Fruit fly (Drosophila melanogaster) ovary, adult (tissue): ENCODE data around the gene CG14641.

Source experiments
- CG17801 ChIP-seq: fragments of 200-800 bp; optimal IDR thresholded peaks from 2 replicates; lab custom pipeline; 2019; ENCODE audit warnings: missing biosample characterization, mild to moderate bottlenecking, missing genetic modification characterization, moderate library complexity; ENCODE audit not compliant: partially characterized antibody

The CG14641 gene

DNA sequence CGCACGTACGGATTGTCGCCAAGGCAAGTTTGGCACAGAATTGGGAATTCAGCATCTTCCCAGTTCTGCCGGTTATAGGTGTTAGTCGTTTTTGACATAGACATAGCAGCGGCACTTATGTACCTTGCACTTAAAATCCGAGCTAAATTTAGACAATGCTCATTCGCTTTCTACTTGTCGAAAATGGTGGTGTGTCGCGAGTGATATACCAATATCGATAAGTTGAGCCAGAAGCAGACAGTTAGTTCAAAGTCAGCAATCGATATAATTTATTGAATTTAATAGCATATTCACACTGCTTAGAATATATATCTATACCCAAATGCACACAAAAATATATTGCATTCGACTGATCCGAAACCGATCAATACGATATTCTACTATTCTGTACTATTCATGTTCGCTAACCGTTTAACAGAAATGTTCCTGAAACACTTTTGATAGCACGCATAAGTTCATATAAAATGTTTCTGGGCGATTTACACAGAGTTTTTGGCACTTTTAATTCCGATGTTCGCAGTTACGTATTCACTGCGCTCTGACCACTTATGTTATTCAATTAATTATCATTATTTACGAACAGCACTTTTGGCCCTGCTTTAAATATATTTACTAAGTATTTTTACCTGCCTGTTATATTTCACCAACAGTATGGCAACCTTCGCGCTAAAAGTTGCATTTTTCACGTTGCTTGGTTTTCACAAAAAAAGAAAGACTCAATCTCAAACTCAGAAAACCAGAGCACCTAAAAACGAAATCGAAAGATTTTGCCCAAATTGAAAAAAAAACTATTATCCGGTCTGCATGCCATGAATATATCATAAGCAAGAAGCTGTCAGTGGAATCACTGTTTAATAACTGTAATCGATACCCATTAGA is at the start of gene CG14641:
CG14641 (minus strand) TSS at position 204 of the 879 bp plus-strand sequence.
- TF ChIP-seq CG17801, result no peak

DNA sequence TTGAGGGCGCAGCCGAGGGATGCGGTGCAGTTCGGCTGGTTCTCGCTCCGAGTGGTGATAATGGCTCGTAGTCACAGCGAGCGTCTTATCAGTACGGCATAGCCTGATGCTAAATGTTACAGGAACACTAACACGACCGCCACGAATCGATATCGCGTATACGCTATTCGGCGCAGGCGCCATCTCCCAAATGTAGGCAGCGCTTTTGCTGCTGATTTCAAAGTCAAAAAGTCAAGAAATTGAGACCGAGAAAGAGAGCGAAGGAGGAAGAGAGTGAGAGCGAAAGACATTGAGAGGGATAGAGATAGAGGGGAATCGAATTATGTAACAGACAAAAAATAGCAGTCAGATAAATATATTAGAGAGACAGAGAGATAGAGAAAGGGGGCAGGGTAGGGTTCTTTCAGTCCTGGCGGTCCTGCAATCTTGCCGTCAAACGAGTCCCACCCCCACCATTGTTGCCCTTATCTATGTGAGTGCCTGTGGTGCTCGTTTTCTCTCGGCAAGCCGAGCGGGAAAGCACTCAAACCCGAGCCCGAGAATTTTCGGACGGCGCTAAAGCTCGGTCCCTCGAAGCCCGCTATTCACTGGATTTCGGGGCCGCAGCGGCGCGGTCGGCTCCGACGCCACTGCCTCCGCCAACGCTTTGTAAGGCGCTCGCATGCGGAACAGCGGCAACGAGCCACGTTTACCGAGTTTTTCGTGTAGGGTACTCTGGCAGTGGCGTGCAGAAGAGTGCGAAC is 49.1 kb upstream of the CG14641 start:
- TF ChIP-seq CG17801, result no peak

DNA sequence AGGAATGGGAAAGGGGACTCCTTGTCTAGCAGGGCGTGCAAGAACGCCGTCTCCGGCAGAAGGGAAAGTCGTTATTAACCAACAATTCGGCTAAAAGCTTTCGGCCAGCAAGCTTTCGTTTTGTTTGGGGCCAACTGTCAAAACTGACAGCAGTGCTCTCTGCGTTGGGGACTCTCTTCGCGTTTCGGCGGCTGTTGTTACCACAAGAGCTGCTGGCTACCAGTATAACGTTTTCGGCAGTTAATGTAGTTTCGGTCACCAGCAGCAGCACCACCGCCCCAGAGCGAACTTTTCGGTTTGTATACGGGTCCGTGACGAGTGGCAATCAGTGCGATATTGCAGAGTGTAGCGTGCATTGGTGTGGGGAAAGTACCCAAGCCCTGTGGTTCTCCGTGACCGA is 47.9 kb upstream of the CG14641 start, which contains the start of gene cpx:
cpx (plus strand) TSS at position 160 of the 400 bp plus-strand sequence.
- TF ChIP-seq CG17801, result no peak

DNA sequence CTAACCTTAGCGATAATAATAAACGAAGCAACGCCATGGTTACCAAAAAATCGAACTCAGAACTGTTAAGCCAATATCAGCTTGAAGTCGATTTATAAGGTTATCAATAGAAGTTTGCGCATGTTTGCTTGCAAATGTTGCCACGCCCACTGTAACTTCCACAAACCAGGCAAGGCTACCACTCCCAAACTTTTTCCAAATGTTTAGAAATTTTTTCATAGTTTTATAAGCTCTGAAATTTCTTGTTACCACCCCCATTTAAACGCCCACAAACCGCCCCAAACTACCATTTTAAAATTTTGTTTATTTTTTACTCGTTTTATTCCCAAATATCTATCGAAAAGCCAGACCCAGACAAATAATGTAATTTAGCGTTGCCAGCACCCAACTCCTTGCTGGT is 45.7 kb upstream of the CG14641 start, which contains the start of gene flip:
flip (minus strand) TSS at position 101 of the 400 bp plus-strand sequence.
- no peak for TF ChIP-seq CG17801

DNA sequence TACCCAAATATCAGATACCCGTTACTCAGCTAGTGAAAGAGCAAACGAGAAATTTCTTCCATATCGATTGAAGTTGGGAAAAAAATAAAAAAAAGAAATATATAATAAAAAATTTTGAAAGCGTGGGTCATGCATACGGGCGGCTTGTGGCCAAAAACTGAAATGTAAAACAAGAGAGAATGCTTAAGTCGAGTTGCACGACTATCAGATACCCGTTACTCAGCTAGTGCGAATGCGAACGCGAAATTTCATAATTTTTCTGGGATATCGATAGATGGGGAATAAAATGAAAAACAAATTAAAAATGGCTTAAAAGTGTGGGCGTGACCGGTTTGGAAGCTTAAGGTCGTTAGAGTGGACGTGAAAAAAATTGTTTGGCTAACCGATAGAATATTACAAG is 36.2 kb upstream of the CG14641 start:
- TF ChIP-seq CG17801, result no peak

DNA sequence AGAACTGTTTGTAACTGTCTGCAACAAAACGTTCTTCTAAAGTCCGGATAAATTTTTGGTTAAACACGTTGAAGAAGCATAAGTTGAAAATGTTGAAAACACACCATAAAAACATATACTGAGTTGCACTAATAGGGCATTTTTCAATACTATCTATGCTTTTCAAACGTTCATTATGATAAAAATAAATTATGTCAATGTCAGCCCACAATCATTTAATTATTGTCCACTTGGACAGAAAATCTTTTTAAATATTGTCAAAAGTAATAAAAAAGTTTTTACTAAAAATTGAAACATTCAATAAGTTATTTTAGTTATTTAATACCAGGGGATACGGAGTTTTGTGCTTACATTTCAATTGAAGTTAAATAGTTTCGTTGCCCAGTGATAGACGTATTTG is 34.3 kb upstream of the CG14641 start, which contains the start of gene CG1092:
CG1092 (plus strand) TSS at position 301 of the 400 bp plus-strand sequence.
- TF ChIP-seq CG17801, result no peak

DNA sequence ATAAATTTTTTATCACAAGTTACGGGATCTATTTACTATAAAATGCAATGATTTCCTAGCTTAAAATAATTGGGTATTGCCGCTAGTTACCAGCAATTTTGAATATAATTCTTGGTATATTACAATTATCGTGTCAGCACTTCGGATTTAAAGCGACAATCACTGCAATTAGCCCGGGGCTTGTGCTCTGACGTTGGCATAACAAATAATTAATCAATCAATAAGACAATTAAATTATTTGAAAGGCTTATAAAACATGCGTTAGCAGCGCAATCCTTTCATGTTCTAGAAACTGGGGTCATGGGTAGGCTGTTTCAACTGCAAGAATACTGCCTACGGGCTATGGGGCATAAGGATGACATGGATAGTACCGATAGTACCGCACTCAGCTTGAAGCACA is 24.5 kb upstream of the CG14641 start, which contains the start of gene Or82a:
Or82a (plus strand) TSS at position 301 of the 400 bp plus-strand sequence.
- TF ChIP-seq CG17801, result no peak

DNA sequence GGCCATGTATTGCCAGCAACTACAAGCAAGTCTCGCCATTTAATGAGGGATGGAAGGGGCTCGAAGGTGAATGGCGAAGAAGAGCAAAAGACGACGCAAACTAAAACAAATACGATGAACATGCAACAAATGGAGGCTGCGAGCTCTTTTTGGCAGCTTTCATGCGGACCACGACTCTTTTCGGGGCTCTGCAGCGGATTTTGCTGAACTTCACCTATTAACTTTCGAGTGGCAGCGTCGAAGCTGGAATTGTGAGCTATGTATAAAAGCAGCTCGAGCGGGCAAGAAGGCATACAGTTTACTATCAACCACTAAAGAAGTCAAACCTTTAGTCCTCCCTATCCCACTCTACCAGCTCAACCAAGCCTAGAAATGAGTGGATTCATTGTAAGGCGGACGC is 22.3 kb upstream of the CG14641 start, which contains the start of gene TwdlV:
TwdlV (plus strand) TSS at position 301 of the 400 bp plus-strand sequence.
- TF ChIP-seq CG17801, result no peak

DNA sequence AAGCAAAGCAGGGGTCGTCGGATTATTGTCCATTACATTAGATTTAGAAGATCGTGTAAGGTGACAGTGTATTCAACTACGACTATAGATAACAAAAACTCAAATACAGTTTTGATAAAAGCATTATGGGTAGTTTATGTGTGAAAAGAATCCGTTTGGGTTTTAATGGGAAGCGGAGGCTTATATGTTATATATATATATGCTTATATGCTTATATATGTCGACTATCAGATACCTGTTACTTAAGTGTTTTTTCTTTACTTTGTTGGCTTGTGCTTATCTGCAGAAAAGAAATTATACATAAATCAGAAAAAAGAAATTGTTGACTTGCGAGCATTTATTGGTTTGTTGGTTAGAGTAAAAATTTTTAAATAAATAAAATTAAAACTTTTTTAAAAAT is 20.8 kb upstream of the CG14641 start, which contains the start of gene CG14644:
CG14644 (minus strand) TSS at position 101 of the 400 bp plus-strand sequence.
- TF ChIP-seq CG17801, result no peak

DNA sequence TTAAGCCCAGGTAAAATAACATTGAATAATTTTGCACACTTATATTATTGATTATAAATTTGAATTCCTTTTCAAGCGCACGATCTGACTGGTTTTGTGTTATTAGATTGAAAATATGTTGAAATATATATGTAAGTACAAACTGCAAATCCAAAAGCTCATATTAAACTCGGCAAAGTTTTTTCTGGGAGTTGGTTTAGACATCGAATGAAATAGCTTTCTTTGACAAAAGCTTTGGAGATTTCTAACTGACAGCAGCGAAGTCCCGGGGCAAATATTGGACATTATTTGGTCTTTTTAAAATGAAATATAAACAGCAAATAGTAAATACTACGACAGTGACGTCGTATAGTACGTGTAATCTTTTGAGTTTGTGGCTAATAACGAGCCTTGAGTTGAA is 19.1 kb upstream of the CG14641 start, which contains the start of gene TwdlG:
TwdlG (minus strand) TSS at position 101 of the 400 bp plus-strand sequence.
- TF ChIP-seq CG17801, result no peak

DNA sequence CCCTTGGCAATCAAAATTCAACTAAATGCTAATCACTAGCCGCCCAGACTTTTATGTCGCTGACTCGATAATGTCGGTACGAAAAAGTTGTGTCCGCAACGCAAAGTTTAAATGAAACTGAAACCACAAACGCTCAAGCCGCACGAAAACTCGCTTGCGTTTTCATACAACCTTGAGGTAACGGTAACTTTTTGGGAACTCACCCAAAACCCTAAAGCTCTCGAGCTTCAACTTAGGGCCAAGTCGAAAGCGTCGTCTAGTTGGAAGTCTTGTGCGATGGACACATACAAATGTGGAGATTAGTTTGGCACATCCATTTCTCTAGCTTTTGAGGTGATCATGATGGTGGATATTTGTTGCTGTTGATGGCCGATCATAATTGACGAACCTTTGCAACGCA is 17.8 kb upstream of the CG14641 start:
- no peak for TF ChIP-seq CG17801

DNA sequence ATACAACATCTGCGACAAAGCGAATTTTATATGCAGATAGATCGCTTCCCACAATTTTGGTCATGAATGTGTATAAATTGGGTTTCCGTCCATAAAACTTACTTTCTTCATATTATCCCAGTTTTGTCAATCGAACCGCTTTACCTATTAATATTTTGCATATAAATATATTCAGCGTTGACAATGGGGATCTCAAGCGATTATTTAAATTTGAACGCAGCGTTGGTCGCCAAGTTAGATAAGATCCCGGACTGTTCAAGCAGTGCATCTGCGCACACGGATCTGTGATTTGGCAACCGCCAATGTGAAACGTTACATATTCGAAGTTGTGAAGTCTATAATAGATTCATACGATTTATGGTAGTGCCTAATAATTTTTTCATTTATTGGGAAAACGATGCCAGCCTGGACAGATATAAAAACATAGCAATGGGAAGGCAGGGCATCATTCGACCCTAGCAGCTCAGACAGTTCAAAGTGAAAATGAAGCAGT is 14.5 kb upstream of the CG14641 start, which contains the start of gene TwdlF:
TwdlF (plus strand) TSS at position 443 of the 493 bp plus-strand sequence.
- no peak for TF ChIP-seq CG17801

DNA sequence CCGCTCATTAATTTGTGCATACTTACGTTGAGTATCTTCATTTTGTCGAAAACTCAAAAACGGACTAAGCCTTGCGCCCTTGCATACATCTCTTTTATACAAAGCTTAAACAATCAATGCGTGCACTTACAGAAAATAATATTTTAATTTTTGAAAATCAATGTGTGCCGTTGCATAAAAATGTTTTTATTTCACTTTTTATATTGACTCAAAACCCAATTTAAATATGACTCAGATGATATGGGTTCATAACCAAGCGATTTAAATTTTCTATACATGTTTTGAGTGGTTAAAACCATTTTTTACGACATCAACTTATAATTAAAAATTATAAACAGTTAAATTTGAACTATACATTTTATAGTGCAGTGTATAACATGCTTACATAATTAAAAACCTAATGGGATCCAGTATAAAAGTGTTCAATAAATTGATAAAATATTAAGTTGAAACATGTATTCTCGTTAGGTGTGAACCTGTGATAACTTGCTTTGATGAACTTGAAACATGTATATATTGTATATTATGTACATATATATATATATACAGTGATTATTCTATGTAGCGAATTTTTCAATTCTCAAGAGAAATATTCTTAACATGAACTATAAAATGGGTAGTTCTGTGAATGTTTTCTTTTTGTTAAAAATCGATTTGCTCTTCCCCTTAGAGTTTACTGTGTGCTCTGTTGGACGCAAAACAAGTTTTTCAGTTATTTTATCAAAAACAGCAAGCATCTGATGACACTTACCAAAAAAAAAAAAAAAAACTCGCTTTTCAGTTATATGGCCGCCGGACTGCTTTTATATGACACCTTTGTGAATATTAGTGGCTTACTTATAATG is 11.2 kb upstream of the CG14641 start, which contains the start of gene CG34305:
CG34305 (minus strand) TSS at position 51 of the 845 bp plus-strand sequence.
- no peak for TF ChIP-seq CG17801

DNA sequence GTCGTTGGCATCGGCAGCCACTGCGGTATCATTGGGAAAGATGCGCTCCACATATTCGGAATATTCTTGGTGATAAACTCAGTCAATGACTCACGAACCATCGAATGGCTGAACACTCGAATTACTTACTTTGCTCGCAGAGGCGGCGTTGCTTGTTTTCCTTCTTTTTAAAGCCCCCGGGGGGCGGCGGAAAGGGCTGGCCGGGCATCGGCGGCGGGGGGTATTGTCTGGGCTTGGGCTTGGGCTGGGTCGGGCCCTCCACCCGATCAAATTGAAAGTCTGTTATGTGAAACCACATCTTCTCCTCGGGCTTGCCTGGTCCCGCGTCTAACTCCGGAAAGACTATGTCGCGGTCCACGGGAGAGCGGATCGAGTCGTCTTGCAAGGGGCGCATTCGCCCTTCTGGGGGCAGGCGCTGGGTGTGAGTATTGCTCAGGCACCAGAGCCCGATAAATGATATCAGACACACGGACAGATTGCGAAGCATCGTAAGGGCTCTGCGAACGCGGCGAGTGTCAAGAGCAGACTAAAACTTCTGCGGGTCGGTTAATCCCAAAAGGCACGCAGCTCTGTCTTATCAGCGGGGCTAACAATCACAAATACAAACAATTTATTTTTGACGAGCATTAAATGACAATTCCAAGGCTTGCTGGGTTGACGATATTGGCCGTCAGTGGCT is 10.2 kb upstream of the CG14641 start, which contains the start of gene CG14642:
CG14642 (minus strand) TSS at position 509 of the 679 bp plus-strand sequence.
- no peak for TF ChIP-seq CG17801

DNA sequence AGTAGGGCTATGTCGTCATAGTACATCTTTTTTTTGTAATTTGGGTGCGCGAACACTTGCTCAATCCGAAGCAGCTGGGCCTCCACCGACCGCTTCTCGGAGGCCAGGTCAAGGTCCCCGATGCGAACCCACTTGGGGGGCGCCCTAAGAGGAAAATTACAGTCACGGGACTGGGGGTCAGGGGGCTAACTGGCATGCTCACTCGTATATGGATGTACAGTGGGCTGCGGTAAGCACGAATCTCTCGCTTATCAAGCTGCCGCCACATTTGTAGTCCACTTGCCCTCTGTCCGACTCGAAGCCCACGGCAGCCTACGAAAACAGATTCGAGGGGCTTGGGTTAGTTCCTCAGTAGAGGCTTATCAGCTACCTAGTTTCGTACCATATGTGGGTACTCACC is 9.6 kb upstream of the CG14641 start:
- no peak for TF ChIP-seq CG17801
